Worm (Caenorhabditis elegans): ENCODE results near the gene ceh-48.
A peak's percentile ranks its signal among the peaks of the same experiment; 100 is the strongest.

ceh-48 gene

DNA sequence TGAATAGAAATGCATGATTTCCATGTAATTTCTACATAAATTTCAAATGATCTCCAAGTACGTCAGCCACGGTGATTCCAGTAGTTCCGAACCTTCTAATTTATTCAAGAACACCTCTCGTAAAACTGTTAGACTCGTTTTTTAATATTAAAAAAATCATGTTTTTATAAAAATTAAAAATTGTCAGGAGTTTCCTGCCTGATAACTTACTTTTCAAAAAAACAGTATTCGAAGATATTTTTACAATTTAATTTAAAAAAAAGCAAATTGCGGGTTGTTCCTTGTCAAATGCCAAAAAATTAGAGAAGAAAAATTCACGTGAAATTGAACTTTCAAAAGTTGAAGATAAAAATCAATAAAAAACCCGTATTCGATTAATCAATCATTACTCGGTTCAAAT, 16.4 kb upstream of the ceh-48 start, which contains the start of the genes C17H12.3 and C17H12.12:
C17H12.3 (minus strand) TSS at position 101 of the 400 bp plus-strand sequence.
C17H12.12 (plus strand) TSS at position 396 of the 400 bp plus-strand sequence.
- no peak for TF ChIP-seq ama-1 (optimal IDR thresholded peaks at IDR 0.05)

DNA sequence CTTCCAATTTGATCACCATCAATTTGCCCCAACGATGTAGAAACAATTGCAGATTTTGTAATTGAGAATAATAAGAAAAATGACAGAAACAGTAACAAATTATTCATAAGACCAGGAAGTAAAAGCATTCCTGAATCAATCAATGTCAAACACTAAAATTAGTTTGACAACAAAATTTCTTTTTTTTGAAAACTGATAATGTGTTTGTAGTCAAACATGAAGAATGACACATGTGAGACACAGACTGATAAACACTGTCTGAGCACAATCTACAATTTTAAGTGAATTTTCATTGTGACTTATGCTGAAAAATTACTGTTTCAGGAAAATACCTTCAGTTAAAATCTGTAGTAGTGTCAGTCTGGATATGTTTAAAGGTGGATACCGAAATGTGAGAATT, 9.8 kb upstream of the ceh-48 start, which contains the start of the genes cest-4 and C17H12.11:
cest-4 (minus strand) TSS at position 206 of the 400 bp plus-strand sequence.
C17H12.11 (plus strand) TSS at position 256 of the 400 bp plus-strand sequence.
- TF ChIP-seq sma-9 (GFP tag; optimal IDR thresholded peaks at IDR 0.05) = peak; percentile 43
- TF ChIP-seq sma-9 (tag; optimal IDR thresholded peaks at IDR 0.05) = no peak
- peak; percentile 34 for TF ChIP-seq skn-1 (tag; optimal IDR thresholded peaks at IDR 0.05)
- TF ChIP-seq ceh-82 (tag; optimal IDR thresholded peaks at IDR 0.05) = no peak
- no peak for TF ChIP-seq gmeb-1 (tag; optimal IDR thresholded peaks at IDR 0.05)
- TF ChIP-seq unc-55 (GFP tag; optimal IDR thresholded peaks at IDR 0.05) = no peak
- TF ChIP-seq R02D3.7 (tag; optimal IDR thresholded peaks at IDR 0.05) = no peak
- no peak for TF ChIP-seq crh-2 (tag; optimal IDR thresholded peaks at IDR 0.05)
- peak; percentile 95 for TF ChIP-seq fos-1 (tag; optimal IDR thresholded peaks at IDR 0.05)

DNA sequence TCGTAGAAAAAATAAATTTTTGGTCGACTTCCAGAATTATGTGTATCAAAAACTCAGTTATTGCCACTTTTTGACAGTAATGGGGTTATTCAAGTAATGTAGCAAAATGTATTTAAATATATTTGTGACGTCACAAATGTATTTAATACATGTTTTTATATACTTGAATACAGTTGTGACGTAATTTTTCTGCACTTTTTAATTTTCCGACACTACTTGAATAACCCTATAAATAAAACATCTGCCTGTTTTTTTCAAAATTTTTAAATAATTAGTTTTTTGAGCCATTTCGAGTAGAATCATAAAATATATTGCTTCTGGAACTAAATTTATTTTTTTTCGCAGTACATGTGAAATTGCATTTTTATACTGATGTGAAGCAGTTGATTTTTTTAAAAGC, 8.6 kb upstream of the ceh-48 start:
- TF ChIP-seq mdl-1 (tag; optimal IDR thresholded peaks at IDR 0.05) (no peak), nhr-77 (tag; optimal IDR thresholded peaks at IDR 0.05) (no peak), sma-3 (GFP tag; optimal IDR thresholded peaks at IDR 0.05) (no peak), nhr-129 (tag; optimal IDR thresholded peaks at IDR 0.05) (no peak), peb-1 (tag; optimal IDR thresholded peaks at IDR 0.05) (no peak), ztf-11 (tag; optimal IDR thresholded peaks at IDR 0.05) (no peak), nhr-25 (tag; optimal IDR thresholded peaks at IDR 0.05) (no peak), lin-11 (tag; optimal IDR thresholded peaks at IDR 0.05) (no peak), nhr-12 (tag; optimal IDR thresholded peaks at IDR 0.05) (no peak), Y55F3AM.14 (GFP tag; optimal IDR thresholded peaks at IDR 0.05) (no peak), elt-1 (tag; optimal IDR thresholded peaks at IDR 0.05) (no peak), lin-13 (GFP tag; optimal IDR thresholded peaks at IDR 0.05) (no peak), fos-1 (tag; optimal IDR thresholded peaks at IDR 0.05) (no peak), lin-39 (tag; optimal IDR thresholded peaks at IDR 0.05) (no peak), lsy-2 (tag; optimal IDR thresholded peaks at IDR 0.05) (no peak), ceh-16 (tag; optimal IDR thresholded peaks at IDR 0.05) (no peak), blmp-1 (tag; optimal IDR thresholded peaks at IDR 0.05; ENCODE audit: insufficient read depth) (no peak)

DNA sequence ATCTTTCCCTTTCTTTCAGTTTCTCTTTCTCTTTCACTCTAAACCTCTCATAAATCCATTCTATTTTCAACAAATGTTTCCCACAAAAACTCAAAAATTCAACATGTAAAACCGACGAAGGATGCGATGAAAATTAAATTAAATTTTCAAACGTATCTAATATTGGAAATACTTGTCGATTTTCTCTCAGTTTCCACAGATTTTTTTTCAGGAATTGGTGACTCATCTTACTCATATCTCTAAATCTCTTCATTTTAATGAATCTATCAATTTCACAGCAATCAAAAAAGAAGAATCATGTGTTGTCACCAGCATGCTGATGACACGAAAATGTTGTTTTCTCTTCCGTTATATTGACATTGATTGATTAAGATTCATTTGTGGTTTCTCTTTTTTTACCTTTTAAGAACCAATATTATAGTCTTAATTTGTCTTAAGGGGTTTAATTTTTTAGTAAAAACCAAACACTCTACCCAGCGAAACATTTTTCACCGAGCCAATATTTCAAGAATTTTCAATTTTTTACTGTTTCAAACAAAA, 8.0 kb upstream of the ceh-48 start:
- TF ChIP-seq C34F6.9 (tag; optimal IDR thresholded peaks at IDR 0.05) (no peak), mab-5 (tag; optimal IDR thresholded peaks at IDR 0.05) (peak; percentile 2), fos-1 (tag; optimal IDR thresholded peaks at IDR 0.05) (peak; percentile 18), sma-9 (GFP tag; optimal IDR thresholded peaks at IDR 0.05) (peak; percentile 21), sma-9 (tag; optimal IDR thresholded peaks at IDR 0.05) (no peak)

DNA sequence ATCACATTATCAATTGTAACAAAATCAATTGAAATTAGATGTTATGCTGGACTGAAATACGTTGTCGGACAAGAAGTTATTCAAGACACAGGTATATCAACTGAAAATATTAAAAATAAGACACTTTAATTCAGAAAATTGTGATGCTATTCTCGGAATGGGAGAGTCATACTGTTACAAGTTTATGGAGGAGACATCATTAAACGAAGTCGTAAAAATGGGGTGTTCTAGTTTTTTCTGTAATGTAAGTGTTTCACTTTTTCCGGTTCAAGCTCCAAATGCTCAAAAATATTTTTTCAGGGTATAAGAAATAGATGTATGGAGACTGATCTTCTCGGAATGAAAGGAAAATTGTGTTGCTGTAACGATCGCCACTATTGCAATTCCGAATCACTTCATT, 7.1 kb upstream of the ceh-48 start, which contains the start of gene C17H12.37:
C17H12.37 (plus strand) TSS at position 301 of the 400 bp plus-strand sequence.
- TF ChIP-seq lin-11 (tag; optimal IDR thresholded peaks at IDR 0.05) (no peak), F13H6.1 (tag; optimal IDR thresholded peaks at IDR 0.05) (no peak), ZK546.5 (tag; optimal IDR thresholded peaks at IDR 0.05) (no peak), elt-1 (tag; optimal IDR thresholded peaks at IDR 0.05) (no peak), skn-1 (tag; optimal IDR thresholded peaks at IDR 0.05) (no peak), mbf-1 (tag; optimal IDR thresholded peaks at IDR 0.05) (no peak), ztf-11 (tag; optimal IDR thresholded peaks at IDR 0.05) (no peak), gmeb-1 (tag; optimal IDR thresholded peaks at IDR 0.05) (no peak), mab-5 (tag; optimal IDR thresholded peaks at IDR 0.05) (no peak), nhr-237 (tag; optimal IDR thresholded peaks at IDR 0.05) (no peak), crh-2 (tag; optimal IDR thresholded peaks at IDR 0.05) (no peak), fos-1 (tag; optimal IDR thresholded peaks at IDR 0.05) (no peak), ceh-16 (tag; optimal IDR thresholded peaks at IDR 0.05) (no peak), nhr-23 (tag; optimal IDR thresholded peaks at IDR 0.05) (no peak), sma-3 (GFP tag; optimal IDR thresholded peaks at IDR 0.05) (no peak), peb-1 (tag; optimal IDR thresholded peaks at IDR 0.05) (no peak)
